Fruit fly (Drosophila melanogaster): ENCODE measurements around the gene Obp83ef.

DNA sequence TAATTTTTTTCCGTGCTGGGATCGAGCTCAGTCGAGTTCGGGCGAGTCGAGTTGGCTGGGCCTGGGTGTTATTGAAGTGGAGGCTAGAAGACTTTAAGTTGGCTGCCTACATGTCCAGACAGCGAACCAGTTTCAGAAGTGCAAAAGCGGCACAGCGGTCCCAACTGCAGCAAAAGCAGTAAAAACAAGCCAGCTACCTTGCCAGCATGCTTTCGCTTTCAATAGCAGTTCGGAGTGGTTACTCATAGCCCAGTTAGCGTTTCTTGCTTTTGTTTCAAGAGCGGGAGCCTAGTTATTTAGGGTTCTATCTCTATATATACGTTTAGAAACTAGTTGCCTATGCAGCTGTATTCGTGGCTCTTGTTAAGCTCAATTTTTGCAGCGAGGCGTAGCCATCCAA lies 8.1 kb downstream of the Obp83ef start:
- TF ChIP-seq CTCF (optimal IDR thresholded peaks at IDR 0.05) (no peak), CG8478 (optimal IDR thresholded peaks at IDR 0.05) (no peak)
